Worm (Caenorhabditis elegans) whole organism, L4/young adult: ENCODE results near the gene C50E3.12.

ENCODE experiments used
- W03F9.2 ChIP-seq: fragments of 150-350 bp; optimal IDR thresholded peaks from 2 replicates; lab custom pipeline; 2014; ENCODE audit warnings: missing biosample characterization, missing genetic modification characterization
- him-1 ChIP-seq: sonication (generic microtip); optimal IDR thresholded peaks from 2 replicates; lab custom pipeline; 2016; ENCODE audit warnings: missing genotype, missing genetic modification reagents, missing genetic modification characterization, missing compliant biosample characterization

ce11 chrV:7612044-7612443 lies 9.8 kb downstream of the C50E3.12 start, which contains the start of gene clec-215:
- TF ChIP-seq him-1 (tag; lab: Kevin White, UChicago): no peak
- no peak for TF ChIP-seq W03F9.2 (tag; lab: Kevin White, UChicago)
